Worm (Caenorhabditis elegans) whole organism, young adult: Measurements from ENCODE around the gene rnh-1.0.

ENCODE experiments used
- F10E7.11 ChIP-seq: sonication (generic microtip); optimal IDR thresholded peaks from 2 replicates; lab custom pipeline; 2017; ENCODE audit warnings: mild to moderate bottlenecking, missing genetic modification characterization, moderate library complexity, missing compliant biosample characterization
- F39B2.1 ChIP-seq: fragments of 200-800 bp; sonication (Bioruptor generic); IDR thresholded peaks from 2 replicates; pipeline ENCODE4 v1.3.6; 2022; ENCODE audit warnings: missing genetic modification reagents, missing genetic modification characterization, missing compliant biosample characterization
- F49E8.2 ChIP-seq: sonication (generic microtip); optimal IDR thresholded peaks from 3 replicates; lab custom pipeline; 2017; ENCODE audit warnings: missing genetic modification characterization, mild to moderate bottlenecking, missing compliant biosample characterization, antibody characterized with exemption, moderate library complexity; ENCODE audit not compliant: insufficient read depth
- F55B11.4 ChIP-seq: sonication (generic microtip); optimal IDR thresholded peaks from 2 replicates; lab custom pipeline; 2016; ENCODE audit warnings: missing compliant biosample characterization, missing genetic modification characterization, borderline replicate concordance; ENCODE audit not compliant: insufficient read depth
- F57C9.4 ChIP-seq: sonication (generic microtip); optimal IDR thresholded peaks from 2 replicates; lab custom pipeline; 2017; ENCODE audit warnings: mild to moderate bottlenecking, missing genetic modification characterization, missing compliant biosample characterization
- K12H6.12 ChIP-seq: fragments of 200-800 bp; sonication (Bioruptor generic); optimal IDR thresholded peaks from 2 replicates; lab custom pipeline; 2018; ENCODE audit warnings: mild to moderate bottlenecking, missing genetic modification characterization, missing compliant biosample characterization
- T07F8.4 ChIP-seq: sonication (generic microtip); optimal IDR thresholded peaks from 2 replicates; lab custom pipeline; 2016; ENCODE audit warnings: mild to moderate bottlenecking, missing genetic modification characterization, moderate library complexity, missing compliant biosample characterization
- Y53F4B.3 ChIP-seq: fragments of 200-800 bp; sonication (Bioruptor generic); IDR thresholded peaks from 2 replicates; pipeline ENCODE4 v1.3.6; 2022; ENCODE audit warnings: missing genetic modification reagents, missing genetic modification characterization, missing compliant biosample characterization
- Y67H2A.10 ChIP-seq: fragments of 200-800 bp; sonication (Bioruptor generic); conservative IDR thresholded peaks from 2 replicates; pipeline ENCODE4 v1.3.6; 2022; ENCODE audit warnings: missing genetic modification reagents, missing genetic modification characterization, missing compliant biosample characterization
- ZK185.1 ChIP-seq: sonication (generic microtip); optimal IDR thresholded peaks from 2 replicates; lab custom pipeline; 2016; ENCODE audit warnings: mild to moderate bottlenecking, missing genetic modification characterization, missing compliant biosample characterization; ENCODE audit not compliant: poor library complexity, severe bottlenecking
- atf-7 ChIP-seq: sonication (generic microtip); optimal IDR thresholded peaks from 2 replicates; lab custom pipeline; 2017; ENCODE audit warnings: mild to moderate bottlenecking, missing genetic modification characterization, missing compliant biosample characterization
- attf-5 ChIP-seq: fragments of 200-800 bp; sonication (Bioruptor generic); optimal IDR thresholded peaks from 2 replicates; lab custom pipeline; 2018; ENCODE audit warnings: mild to moderate bottlenecking, missing genetic modification characterization, missing compliant biosample characterization
- ceh-27 ChIP-seq: fragments of 200-800 bp; sonication (Bioruptor generic); optimal IDR thresholded peaks from 2 replicates; lab custom pipeline; 2018; ENCODE audit warnings: mild to moderate bottlenecking, missing genetic modification characterization, moderate library complexity, missing compliant biosample characterization
- die-1 ChIP-seq: sonication (generic microtip); optimal IDR thresholded peaks from 2 replicates; lab custom pipeline; 2016; ENCODE audit warnings: missing genotype, mild to moderate bottlenecking, missing genetic modification characterization, missing compliant biosample characterization
- dox-1 ChIP-seq: fragments of 200-800 bp; sonication (Bioruptor generic); IDR thresholded peaks from 2 replicates; pipeline ENCODE4 v1.3.6; 2022; ENCODE audit warnings: missing genetic modification reagents, missing genetic modification characterization, missing compliant biosample characterization
- dpff-1 ChIP-seq: sonication (generic microtip); optimal IDR thresholded peaks from 2 replicates; lab custom pipeline; 2017; ENCODE audit warnings: mild to moderate bottlenecking, missing genetic modification characterization, missing compliant biosample characterization
- dpl-1 ChIP-seq: fragments of 150-350 bp; optimal IDR thresholded peaks from 2 replicates; lab custom pipeline; 2014; ENCODE audit warnings: missing biosample characterization, missing genetic modification reagents, missing genetic modification characterization
- ets-4 ChIP-seq: fragments of 200-800 bp; sonication (Bioruptor generic); optimal IDR thresholded peaks from 2 replicates; lab custom pipeline; 2018; ENCODE audit warnings: mild to moderate bottlenecking, missing genetic modification characterization, missing compliant biosample characterization
- gei-17 ChIP-seq: fragments of 200-800 bp; sonication (Bioruptor generic); optimal IDR thresholded peaks from 2 replicates; lab custom pipeline; 2018; ENCODE audit warnings: mild to moderate bottlenecking, missing genetic modification characterization, missing compliant biosample characterization
- hmg-20 ChIP-seq: fragments of 200-800 bp; sonication (Bioruptor generic); IDR thresholded peaks from 2 replicates; pipeline ENCODE4 v1.3.6; 2022; ENCODE audit warnings: missing genetic modification reagents, missing genetic modification characterization, missing compliant biosample characterization
- hrde-1 ChIP-seq: sonication (generic microtip); optimal IDR thresholded peaks from 2 replicates; lab custom pipeline; 2016; ENCODE audit warnings: missing genetic modification characterization, mild to moderate bottlenecking, missing compliant biosample characterization, moderate library complexity, missing genotype, missing genetic modification reagents, borderline replicate concordance
- hsf-1 ChIP-seq: fragments of 200-800 bp; sonication (Bioruptor generic); IDR thresholded peaks from 2 replicates; pipeline ENCODE4 v1.3.6; 2022; ENCODE audit warnings: missing genetic modification reagents, missing genetic modification characterization, missing compliant biosample characterization
- lag-1 ChIP-seq: fragments of 200-800 bp; sonication (Bioruptor generic); IDR thresholded peaks from 2 replicates; pipeline ENCODE4 v1.3.6; 2022; ENCODE audit warnings: missing genetic modification reagents, missing genetic modification characterization, missing compliant biosample characterization
- let-526 ChIP-seq: fragments of 200-800 bp; sonication (Bioruptor generic); IDR thresholded peaks from 2 replicates; pipeline ENCODE4 v1.3.6; 2022; ENCODE audit warnings: missing genetic modification reagents, missing genetic modification characterization, missing compliant biosample characterization
- let-607 ChIP-seq, 2 experiments: fragments of 200-800 bp in 1 of 2; sonication (Bioruptor generic) in 1 of 2; sonication (generic microtip) in 1 of 2; optimal IDR thresholded peaks; 2 replicates each; lab custom pipeline; 2016 to 2018; ENCODE audit warnings: mild to moderate bottlenecking in 2 of 2, missing compliant biosample characterization in 2 of 2, missing genetic modification characterization in 2 of 2, moderate library complexity in 2 of 2, missing genotype in 1 of 2
- lin-54 ChIP-seq: fragments of 200-800 bp; sonication (Bioruptor generic); optimal IDR thresholded peaks from 2 replicates; lab custom pipeline; 2018; ENCODE audit warnings: mild to moderate bottlenecking, missing genetic modification characterization, missing compliant biosample characterization
- lir-1 ChIP-seq: fragments of 200-800 bp; sonication (Bioruptor generic); conservative IDR thresholded peaks from 2 replicates; pipeline ENCODE4 v1.3.6; 2022; ENCODE audit warnings: missing genetic modification reagents, missing genetic modification characterization, missing compliant biosample characterization
- madf-10 ChIP-seq: sonication (generic microtip); optimal IDR thresholded peaks from 2 replicates; lab custom pipeline; 2016; ENCODE audit warnings: mild to moderate bottlenecking, missing genetic modification characterization, missing compliant biosample characterization
- mxl-1 ChIP-seq: sonication (generic microtip); optimal IDR thresholded peaks from 2 replicates; lab custom pipeline; 2016; ENCODE audit warnings: missing genetic modification characterization, missing compliant biosample characterization
- nfya-1 ChIP-seq: sonication (generic microtip); optimal IDR thresholded peaks from 2 replicates; lab custom pipeline; 2017; ENCODE audit warnings: antibody characterized with exemption, missing compliant biosample characterization, missing genetic modification characterization, borderline replicate concordance; ENCODE audit not compliant: insufficient read depth
- nhr-27 ChIP-seq: fragments of 200-800 bp; sonication (Bioruptor generic); optimal IDR thresholded peaks from 2 replicates; lab custom pipeline; 2018; ENCODE audit warnings: mild to moderate bottlenecking, missing genetic modification characterization, moderate library complexity, missing compliant biosample characterization
- rcor-1 ChIP-seq: fragments of 200-800 bp; sonication (Bioruptor generic); IDR thresholded peaks from 2 replicates; pipeline ENCODE4 v1.3.6; 2022; ENCODE audit warnings: missing genetic modification reagents, missing genetic modification characterization, missing compliant biosample characterization
- rec-8 ChIP-seq, 2 experiments: sonication (generic microtip); optimal IDR thresholded peaks; 2 replicates each; lab custom pipeline; 2016; ENCODE audit warnings: mild to moderate bottlenecking in 2 of 2, missing genetic modification characterization in 2 of 2, missing genetic modification reagents in 2 of 2, missing genotype in 2 of 2, missing biosample characterization in 1 of 2, missing compliant biosample characterization in 1 of 2, moderate library complexity in 1 of 2
- repo-1 ChIP-seq: sonication (generic microtip); optimal IDR thresholded peaks from 2 replicates; lab custom pipeline; 2017; ENCODE audit warnings: mild to moderate bottlenecking, missing genetic modification characterization, missing compliant biosample characterization
- rpc-1 ChIP-seq, 2 experiments: fragments of 150-350 bp in 1 of 2; sonication (generic microtip) in 1 of 2; optimal IDR thresholded peaks; 2 replicates each; lab custom pipeline; 2014 to 2018; ENCODE audit warnings: missing biosample characterization in 1 of 2, missing genetic modification characterization in 1 of 2, missing genetic modification reagents in 1 of 2, missing genotype in 1 of 2
- snpc-4 ChIP-seq, 5 experiments: fragments of 150-350 bp in 1 of 5; sonication (generic microtip) in 4 of 5; optimal IDR thresholded peaks; 2 replicates each; lab custom pipeline; 2014 to 2018; ENCODE audit warnings: missing genetic modification characterization in 5 of 5, missing biosample characterization in 3 of 5, antibody characterized with exemption in 2 of 5, mild to moderate bottlenecking in 2 of 5, missing compliant biosample characterization in 2 of 5, missing genotype in 2 of 5, moderate library complexity in 2 of 5, missing genetic modification reagents in 1 of 5
- unc-62 ChIP-seq: fragments of 150-350 bp; optimal IDR thresholded peaks from 2 replicates; lab custom pipeline; 2014; ENCODE audit warnings: missing biosample characterization, missing genetic modification reagents, missing genetic modification characterization
- xnd-1 ChIP-seq: sonication (generic microtip); optimal IDR thresholded peaks from 2 replicates; lab custom pipeline; 2016; ENCODE audit warnings: missing genotype, missing genetic modification reagents, missing genetic modification characterization, missing compliant biosample characterization
- zfh-2 ChIP-seq: fragments of 200-800 bp; sonication (Bioruptor generic); conservative IDR thresholded peaks from 2 replicates; pipeline ENCODE4 v1.3.6; 2022; ENCODE audit warnings: missing genetic modification reagents, missing genetic modification characterization, missing compliant biosample characterization
- ztf-18 ChIP-seq: sonication (generic microtip); optimal IDR thresholded peaks from 2 replicates; lab custom pipeline; 2016; ENCODE audit warnings: missing genotype, mild to moderate bottlenecking, missing genetic modification characterization, missing compliant biosample characterization
- ztf-25 ChIP-seq: fragments of 200-800 bp; sonication (Bioruptor generic); IDR thresholded peaks from 2 replicates; pipeline ENCODE4 v1.3.6; 2022; ENCODE audit warnings: missing genetic modification reagents, missing genetic modification characterization, missing compliant biosample characterization

Gene rnh-1.0

DNA sequence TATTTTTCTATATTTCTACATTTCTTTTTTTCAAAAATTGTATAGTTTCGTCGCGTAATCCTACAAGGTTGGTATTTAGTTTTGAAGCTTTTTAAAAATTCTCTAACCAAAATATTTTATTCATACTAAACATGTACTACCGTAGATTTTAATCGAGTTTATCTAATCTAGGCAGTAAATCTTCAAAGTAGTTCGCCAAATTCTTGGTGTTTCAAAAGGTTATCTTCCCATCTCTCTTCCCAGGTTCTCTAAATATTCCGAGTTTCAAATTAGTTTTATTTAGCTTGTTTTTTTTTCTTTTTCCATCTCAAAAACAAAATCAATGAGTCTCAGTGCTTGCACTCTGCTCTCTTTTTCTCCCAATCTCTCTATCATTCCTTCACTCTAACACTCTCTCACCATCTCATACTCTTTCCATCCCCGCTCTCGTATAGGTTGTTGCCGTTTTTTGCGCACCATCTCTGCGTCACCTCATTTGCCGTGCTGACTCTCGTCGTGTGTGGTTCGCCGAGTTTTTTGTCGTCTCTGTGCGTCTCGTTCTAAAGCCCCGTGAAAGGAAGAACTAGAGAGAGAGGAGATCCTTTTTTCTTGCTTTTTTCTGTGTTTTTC, 22.0 kb downstream of the rnh-1.0 start (continued):
- TF ChIP-seq ceh-27 (GFP tag; lab: Kevin White, UChicago) (peak; percentile 44), F49E8.2 (tag; lab: Kevin White, UChicago) (no peak), F57C9.4 (tag; lab: Kevin White, UChicago) (no peak), dpl-1 (GFP tag; lab: Kevin White, UChicago) (no peak), Y67H2A.10 (no peak), lin-54 (GFP tag; lab: Kevin White, UChicago) (no peak), hmg-20 (GFP tag; lab: Robert Waterston, UW) (no peak), let-526 (no peak), mxl-1 (no peak), hrde-1 (tag; lab: Kevin White, UChicago) (no peak), hsf-1 (GFP tag; lab: Robert Waterston, UW) (no peak)

DNA sequence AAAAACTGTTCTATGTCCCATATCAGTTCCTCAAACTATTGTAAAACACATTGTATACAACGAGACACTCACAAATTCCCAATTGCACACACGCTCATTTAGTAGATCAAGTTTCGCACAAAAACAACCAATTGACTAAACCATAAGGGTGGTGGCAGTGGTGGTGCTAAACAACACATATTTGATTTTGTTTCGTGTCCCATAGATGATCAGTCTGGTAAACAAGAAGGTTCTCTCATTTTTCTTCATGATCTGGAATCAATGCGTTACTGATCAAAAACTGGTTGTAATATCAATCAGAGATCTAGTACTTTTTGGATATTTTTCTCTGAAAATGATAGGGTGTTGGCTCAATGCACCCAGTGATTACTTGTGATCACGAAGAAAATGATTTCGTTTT, 23.5 kb downstream of the rnh-1.0 start:
- TF ChIP-seq gei-17 (GFP tag; lab: Kevin White, UChicago) (no peak), dox-1 (no peak), let-607 (tag; optimal IDR thresholded peaks at IDR 0.05; lab: Kevin White, UChicago) (no peak), nhr-27 (tag; lab: Kevin White, UChicago) (no peak), lag-1 (GFP tag; lab: Robert Waterston, UW) (no peak), rcor-1 (GFP tag; lab: Robert Waterston, UW) (no peak), F55B11.4 (tag; lab: Kevin White, UChicago) (no peak), hmg-20 (GFP tag; lab: Robert Waterston, UW) (no peak), dpl-1 (GFP tag; lab: Kevin White, UChicago) (no peak), ets-4 (no peak), snpc-4 (GFP tag; optimal IDR thresholded peaks at IDR 0.05; lab: Kevin White, UChicago) (no peak), snpc-4 (tag; optimal IDR thresholded peaks at IDR 0.05; lab: Kevin White, UChicago) (no peak), rpc-1 (optimal IDR thresholded peaks at IDR 0.05; lab: Kevin White, UChicago) (no peak), rpc-1 (tag; optimal IDR thresholded peaks at IDR 0.05; lab: Kevin White, UChicago) (no peak), xnd-1 (tag; lab: Kevin White, UChicago) (no peak), Y53F4B.3 (GFP tag; lab: Robert Waterston, UW) (no peak), rec-8 (tag; optimal IDR thresholded peaks at IDR 0.05; lab: Kevin White, UChicago) (no peak), K12H6.12 (tag; lab: Kevin White, UChicago) (no peak), repo-1 (tag; lab: Kevin White, UChicago) (no peak), dpff-1 (tag; lab: Kevin White, UChicago) (no peak), unc-62 (GFP tag; lab: Kevin White, UChicago) (no peak)

DNA sequence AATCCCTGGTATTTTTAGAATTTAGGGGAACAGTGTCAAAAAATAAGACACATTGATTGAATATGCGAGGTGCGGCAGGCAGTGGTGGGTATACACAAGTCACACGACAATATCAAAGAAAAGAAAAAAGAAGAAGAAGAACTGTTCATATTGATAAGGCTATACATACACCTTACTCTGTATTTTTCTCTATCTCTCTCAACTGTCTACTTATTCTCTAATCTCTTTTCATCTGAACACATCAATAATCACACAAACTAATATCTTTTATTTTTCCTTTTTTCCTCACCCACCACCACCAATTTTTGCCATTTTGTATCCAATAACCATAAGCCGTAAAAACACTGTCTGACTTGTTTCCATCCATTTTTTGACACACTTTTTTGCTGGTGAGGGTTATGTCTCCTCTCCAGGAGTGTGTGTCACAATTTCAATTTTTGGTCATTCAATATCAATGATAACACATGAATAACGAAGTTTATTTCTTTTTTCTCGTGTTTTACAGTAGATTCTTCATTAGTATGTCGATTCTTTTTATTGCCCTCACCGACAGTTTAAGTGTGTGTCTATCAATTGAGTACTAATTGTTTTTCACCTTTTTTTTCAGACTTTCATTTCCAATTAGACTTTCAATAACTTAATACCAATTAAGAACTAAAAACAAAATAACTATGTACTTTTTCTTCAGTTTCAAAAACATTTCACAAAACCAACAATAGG, 24.4 kb downstream of the rnh-1.0 start:
- TF ChIP-seq zfh-2, result no peak
- TF ChIP-seq F10E7.11 (tag; lab: Kevin White, UChicago), result no peak
- TF ChIP-seq nfya-1 (tag; lab: Kevin White, UChicago), result no peak
- no peak for TF ChIP-seq F55B11.4 (tag; lab: Kevin White, UChicago)
- TF ChIP-seq ztf-18 (tag; lab: Kevin White, UChicago), result no peak
- TF ChIP-seq ZK185.1, result peak; percentile 18
- TF ChIP-seq die-1, result no peak
- no peak for TF ChIP-seq dpff-1 (tag; lab: Kevin White, UChicago)
- TF ChIP-seq atf-7 (tag; lab: Kevin White, UChicago), result peak; percentile 18
- no peak for TF ChIP-seq T07F8.4 (tag; lab: Kevin White, UChicago)
- TF ChIP-seq madf-10 (tag; lab: Kevin White, UChicago), result peak; percentile 17
- no peak for TF ChIP-seq ztf-25 (GFP tag; lab: Robert Waterston, UW)
- no peak for TF ChIP-seq ets-4
- TF ChIP-seq nhr-27 (tag; lab: Kevin White, UChicago), result no peak
- TF ChIP-seq lir-1 (GFP tag; lab: Robert Waterston, UW), result no peak
- peak; percentile 38 for TF ChIP-seq attf-5 (GFP tag; lab: Kevin White, UChicago)
- no peak for TF ChIP-seq F39B2.1 (GFP tag; lab: Robert Waterston, UW)
